Fruit fly (Drosophila melanogaster): ENCODE data around the gene PNUTS.

The PNUTS gene

DNA sequence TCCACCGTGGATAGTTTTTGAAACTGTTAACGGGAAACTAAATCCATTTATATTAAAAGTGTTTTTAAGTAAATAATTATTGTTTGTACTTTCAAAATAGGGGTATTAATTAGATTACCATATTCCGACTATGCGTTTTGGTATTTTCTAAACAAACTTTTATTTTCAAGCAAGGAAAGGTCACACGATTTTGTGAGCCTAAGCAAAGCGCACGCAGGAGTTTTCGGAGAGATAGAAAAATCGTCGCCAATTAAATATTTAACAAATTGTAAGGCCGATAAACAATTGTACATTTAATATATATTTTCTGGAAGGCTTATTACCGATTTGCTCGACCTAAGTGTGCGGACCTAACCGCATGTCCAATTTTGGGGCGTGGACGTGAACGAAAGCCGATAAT, at the start of gene PNUTS:
Gene PNUTS, plus strand, starts transcription at position 181 of the 400 bp plus-strand sequence.
- TF ChIP-seq Mnt (GFP tag; optimal IDR thresholded peaks at IDR 0.05), result no peak
- no peak for TF ChIP-seq pad (GFP tag; optimal IDR thresholded peaks at IDR 0.05)
- no peak for TF ChIP-seq ovo (GFP tag; optimal IDR thresholded peaks at IDR 0.05)
- TF ChIP-seq CG14711 (tag; optimal IDR thresholded peaks at IDR 0.05), result no peak
- TF ChIP-seq bab1 (GFP tag; optimal IDR thresholded peaks at IDR 0.05), result no peak
- no peak for TF ChIP-seq CG1620 (GFP tag; optimal IDR thresholded peaks at IDR 0.05)
- TF ChIP-seq CG5204 (GFP tag; optimal IDR thresholded peaks at IDR 0.05), result no peak
- no peak for TF ChIP-seq Crg-1 (GFP tag; optimal IDR thresholded peaks at IDR 0.05)
- TF ChIP-seq Clk (GFP tag; optimal IDR thresholded peaks at IDR 0.05), result no peak
- TF ChIP-seq toe (GFP tag; optimal IDR thresholded peaks at IDR 0.05), result no peak
- no peak for TF ChIP-seq CG12768 (GFP tag; optimal IDR thresholded peaks at IDR 0.05)
- TF ChIP-seq CG11617 (GFP tag; optimal IDR thresholded peaks at IDR 0.05), result no peak
- no peak for TF ChIP-seq cnc (optimal IDR thresholded peaks at IDR 0.05)

DNA sequence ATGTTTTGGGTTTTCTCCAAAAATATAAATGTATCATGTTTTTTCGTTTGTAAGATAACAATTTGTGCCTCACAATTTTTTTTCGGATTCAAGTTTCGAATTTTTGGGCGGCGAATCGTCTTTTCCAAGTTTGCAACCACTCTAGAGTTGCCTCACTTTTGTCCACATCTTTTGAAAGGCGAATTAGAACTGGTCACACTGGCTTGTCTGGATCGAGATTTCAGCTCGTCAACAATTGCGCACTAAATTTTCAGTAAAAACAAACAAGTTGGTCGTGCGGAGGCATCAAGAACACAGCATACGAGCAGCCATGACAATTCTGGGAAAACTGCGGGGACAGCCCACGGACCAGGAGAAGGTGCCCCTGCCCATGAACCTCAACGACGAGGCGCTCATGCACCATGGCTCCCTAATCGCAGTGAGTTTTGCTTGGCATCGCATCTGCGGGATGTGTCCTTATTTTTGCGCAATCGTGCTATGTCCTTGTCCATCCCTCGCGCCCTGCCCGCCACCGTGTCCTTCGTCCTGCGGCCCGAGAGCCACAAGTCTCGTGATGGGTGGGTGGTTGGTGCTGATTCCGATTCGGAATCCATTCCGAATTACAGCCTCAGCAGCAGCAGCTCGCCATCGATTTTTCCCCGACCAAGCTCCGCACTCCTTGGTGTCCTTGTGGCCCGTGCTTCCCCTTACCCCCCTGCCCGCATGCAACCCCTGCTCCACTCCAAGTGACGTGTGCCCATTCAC, 48.9 kb upstream of the PNUTS start, which contains the start of gene CG3662:
Gene CG3662, plus strand, starts transcription at position 48 of the 744 bp plus-strand sequence.
- TF ChIP-seq bab1 (GFP tag; optimal IDR thresholded peaks at IDR 0.05), result peak; percentile 68
- no peak for TF ChIP-seq CG5204 (GFP tag; optimal IDR thresholded peaks at IDR 0.05)
- TF ChIP-seq Mnt (GFP tag; optimal IDR thresholded peaks at IDR 0.05), result peak; percentile 30
- no peak for TF ChIP-seq CG1620 (GFP tag; optimal IDR thresholded peaks at IDR 0.05)
- TF ChIP-seq CG14711 (tag; optimal IDR thresholded peaks at IDR 0.05), result peak; percentile 97
- TF ChIP-seq cnc (optimal IDR thresholded peaks at IDR 0.05), result no peak
- TF ChIP-seq Hr96 (GFP tag; optimal IDR thresholded peaks at IDR 0.05), result peak; percentile 9
- TF ChIP-seq Clk (GFP tag; optimal IDR thresholded peaks at IDR 0.05), result no peak
- TF ChIP-seq Crg-1 (GFP tag; optimal IDR thresholded peaks at IDR 0.05), result peak; percentile 10
- peak; percentile 4 for TF ChIP-seq CG11617 (GFP tag; optimal IDR thresholded peaks at IDR 0.05)
- TF ChIP-seq cic (GFP tag; optimal IDR thresholded peaks at IDR 0.05), result no peak
- TF ChIP-seq pad (GFP tag; optimal IDR thresholded peaks at IDR 0.05), result no peak
- TF ChIP-seq toe (GFP tag; optimal IDR thresholded peaks at IDR 0.05), result no peak
- no peak for TF ChIP-seq kay (GFP tag; ENCODE audit: borderline replicate concordance)
- peak; percentile 37 for TF ChIP-seq CG7101 (tag; optimal IDR thresholded peaks at IDR 0.05)
- no peak for TF ChIP-seq CG7045 (GFP tag; optimal IDR thresholded peaks at IDR 0.05)
- TF ChIP-seq CG33017 (tag; optimal IDR thresholded peaks at IDR 0.05), result peak; percentile 14
- peak; percentile 20 for TF ChIP-seq CG12768 (GFP tag; optimal IDR thresholded peaks at IDR 0.05)

DNA sequence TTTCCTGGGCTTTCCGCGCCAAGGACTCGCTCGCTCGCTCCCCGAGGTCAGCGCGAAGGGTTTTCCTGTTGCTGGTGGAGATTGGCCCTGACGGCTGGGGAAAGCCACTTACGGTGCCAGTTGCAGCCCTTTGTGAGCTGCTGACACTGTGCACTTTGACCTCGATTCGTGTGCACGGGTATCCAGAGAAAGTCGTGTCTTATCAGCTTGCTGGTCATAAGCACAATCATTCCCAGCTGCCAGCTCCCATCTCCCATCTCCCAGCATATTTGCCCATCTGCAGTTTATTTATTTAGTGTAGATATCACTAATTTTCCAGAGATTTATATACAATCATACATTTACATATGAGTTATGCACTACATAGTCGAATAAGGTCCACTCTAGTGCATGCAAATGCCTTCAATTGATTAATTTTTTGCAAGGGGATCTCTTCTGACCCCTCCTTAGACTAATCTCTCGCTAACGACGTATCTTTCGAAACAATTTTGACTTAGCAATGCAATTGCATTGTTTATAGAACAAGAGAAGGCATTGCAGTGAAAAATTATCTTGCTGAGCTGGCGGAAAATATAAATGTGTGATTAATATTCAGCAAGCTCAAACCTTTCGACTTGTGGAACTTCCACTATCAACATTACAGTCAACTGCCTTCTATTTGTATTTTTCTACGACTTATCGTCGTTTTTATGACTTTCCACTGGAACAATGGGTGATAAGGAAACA, 48.1 kb upstream of the PNUTS start:
- TF ChIP-seq ovo (GFP tag; optimal IDR thresholded peaks at IDR 0.05) (no peak), toe (GFP tag; optimal IDR thresholded peaks at IDR 0.05) (no peak), Mnt (GFP tag; optimal IDR thresholded peaks at IDR 0.05) (no peak), bab1 (GFP tag; optimal IDR thresholded peaks at IDR 0.05) (no peak), CG14711 (tag; optimal IDR thresholded peaks at IDR 0.05) (no peak), CG33017 (tag; optimal IDR thresholded peaks at IDR 0.05) (no peak), pad (GFP tag; optimal IDR thresholded peaks at IDR 0.05) (no peak), Hr96 (GFP tag; optimal IDR thresholded peaks at IDR 0.05) (no peak), CG1620 (GFP tag; optimal IDR thresholded peaks at IDR 0.05) (no peak), Clk (GFP tag; optimal IDR thresholded peaks at IDR 0.05) (no peak), cic (GFP tag; optimal IDR thresholded peaks at IDR 0.05) (peak; percentile 21), CG5204 (GFP tag; optimal IDR thresholded peaks at IDR 0.05) (no peak), Crg-1 (GFP tag; optimal IDR thresholded peaks at IDR 0.05) (peak; percentile 16), kay (GFP tag; ENCODE audit: borderline replicate concordance) (no peak), CG7101 (tag; optimal IDR thresholded peaks at IDR 0.05) (peak; percentile 4), CG11617 (GFP tag; optimal IDR thresholded peaks at IDR 0.05) (no peak), CG12768 (GFP tag; optimal IDR thresholded peaks at IDR 0.05) (no peak), CG7045 (GFP tag; optimal IDR thresholded peaks at IDR 0.05) (no peak), tj (GFP tag; optimal IDR thresholded peaks at IDR 0.05) (peak; percentile 93), cnc (optimal IDR thresholded peaks at IDR 0.05) (no peak)

DNA sequence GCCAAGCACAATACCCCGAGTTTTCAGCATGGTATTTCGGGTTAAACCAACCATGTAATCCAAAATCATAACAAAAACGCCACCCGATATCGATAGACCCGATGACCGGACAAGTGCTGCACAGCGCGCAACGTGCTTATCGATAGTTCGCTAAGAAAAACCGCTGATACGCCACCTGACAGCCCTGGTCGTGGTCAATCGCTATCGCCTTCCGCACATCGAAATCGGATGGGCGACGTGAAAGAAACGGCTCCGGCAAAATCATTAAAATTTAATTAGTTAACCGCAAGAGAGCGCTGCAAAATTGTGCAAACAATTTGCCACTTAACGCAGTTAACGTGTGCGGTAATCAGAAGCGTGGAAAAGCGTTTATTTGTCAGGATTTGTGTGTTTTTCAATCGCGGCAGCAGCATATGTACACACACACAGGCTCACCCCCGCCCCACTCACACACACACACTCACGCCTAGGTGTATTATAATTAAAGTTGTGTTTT, 44.4 kb upstream of the PNUTS start, which contains the start of the genes CG3862 and dock:
Gene CG3862, minus strand, starts transcription at position 94 of the 496 bp plus-strand sequence.
Gene dock, plus strand, starts transcription at position 202 of the 496 bp plus-strand sequence.
- TF ChIP-seq cic (GFP tag; optimal IDR thresholded peaks at IDR 0.05) (peak; percentile 72), Crg-1 (GFP tag; optimal IDR thresholded peaks at IDR 0.05) (peak; percentile 80), cnc (optimal IDR thresholded peaks at IDR 0.05) (no peak), CG14711 (tag; optimal IDR thresholded peaks at IDR 0.05) (peak; percentile 83), CG12768 (GFP tag; optimal IDR thresholded peaks at IDR 0.05) (peak; percentile 71), CG1620 (GFP tag; optimal IDR thresholded peaks at IDR 0.05) (peak; percentile 63), CG7045 (GFP tag; optimal IDR thresholded peaks at IDR 0.05) (no peak), Clk (GFP tag; optimal IDR thresholded peaks at IDR 0.05) (peak; percentile 51), CG5204 (GFP tag; optimal IDR thresholded peaks at IDR 0.05) (no peak), toe (GFP tag; optimal IDR thresholded peaks at IDR 0.05) (no peak), tj (GFP tag; optimal IDR thresholded peaks at IDR 0.05) (peak; percentile 86), ovo (GFP tag; optimal IDR thresholded peaks at IDR 0.05) (peak; percentile 56), kay (GFP tag; ENCODE audit: borderline replicate concordance) (no peak), CG33017 (tag; optimal IDR thresholded peaks at IDR 0.05) (peak; percentile 30), pad (GFP tag; optimal IDR thresholded peaks at IDR 0.05) (peak; percentile 62), bab1 (GFP tag; optimal IDR thresholded peaks at IDR 0.05) (peak; percentile 85), CG11617 (GFP tag; optimal IDR thresholded peaks at IDR 0.05) (peak; percentile 43), Hr96 (GFP tag; optimal IDR thresholded peaks at IDR 0.05) (peak; percentile 65), Mnt (GFP tag; optimal IDR thresholded peaks at IDR 0.05) (peak; percentile 87), CG7101 (tag; optimal IDR thresholded peaks at IDR 0.05) (peak; percentile 67)

DNA sequence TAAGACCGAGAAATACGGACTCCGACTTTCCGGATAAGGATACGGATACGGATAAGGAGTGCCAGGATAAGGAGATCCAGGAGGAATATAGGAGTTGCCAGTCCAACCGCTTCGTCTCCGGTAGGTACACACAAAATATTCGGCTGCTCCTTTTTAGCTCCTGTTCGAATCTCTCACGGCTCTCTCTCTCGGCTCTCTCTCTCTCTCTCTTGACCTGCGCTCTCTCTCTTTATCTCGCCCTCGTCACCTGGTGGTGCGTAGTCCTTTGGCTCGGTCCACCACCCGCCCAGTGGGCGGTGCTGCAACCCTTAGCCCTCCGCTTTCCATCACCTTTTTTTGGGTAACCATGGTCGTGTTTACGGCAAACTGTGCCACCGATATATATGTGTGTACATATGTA, 43.9 kb upstream of the PNUTS start:
- no peak for TF ChIP-seq CG33017 (tag; optimal IDR thresholded peaks at IDR 0.05)
- TF ChIP-seq Hr96 (GFP tag; optimal IDR thresholded peaks at IDR 0.05), result no peak
- TF ChIP-seq cnc (optimal IDR thresholded peaks at IDR 0.05), result no peak
- TF ChIP-seq CG14711 (tag; optimal IDR thresholded peaks at IDR 0.05), result no peak
- no peak for TF ChIP-seq Mnt (GFP tag; optimal IDR thresholded peaks at IDR 0.05)
- TF ChIP-seq bab1 (GFP tag; optimal IDR thresholded peaks at IDR 0.05), result no peak
- no peak for TF ChIP-seq CG7101 (tag; optimal IDR thresholded peaks at IDR 0.05)
- no peak for TF ChIP-seq cic (GFP tag; optimal IDR thresholded peaks at IDR 0.05)
- TF ChIP-seq toe (GFP tag; optimal IDR thresholded peaks at IDR 0.05), result no peak
- no peak for TF ChIP-seq Clk (GFP tag; optimal IDR thresholded peaks at IDR 0.05)
- TF ChIP-seq CG11617 (GFP tag; optimal IDR thresholded peaks at IDR 0.05), result no peak
- TF ChIP-seq ovo (GFP tag; optimal IDR thresholded peaks at IDR 0.05), result no peak
- TF ChIP-seq tj (GFP tag; optimal IDR thresholded peaks at IDR 0.05), result no peak
- no peak for TF ChIP-seq CG7045 (GFP tag; optimal IDR thresholded peaks at IDR 0.05)
- TF ChIP-seq CG12768 (GFP tag; optimal IDR thresholded peaks at IDR 0.05), result no peak
- no peak for TF ChIP-seq CG5204 (GFP tag; optimal IDR thresholded peaks at IDR 0.05)
- no peak for TF ChIP-seq CG1620 (GFP tag; optimal IDR thresholded peaks at IDR 0.05)
- TF ChIP-seq kay (GFP tag; ENCODE audit: borderline replicate concordance), result no peak
- no peak for TF ChIP-seq Crg-1 (GFP tag; optimal IDR thresholded peaks at IDR 0.05)
- TF ChIP-seq pad (GFP tag; optimal IDR thresholded peaks at IDR 0.05), result no peak
